Worm (Caenorhabditis elegans) whole organism, mixed stage, embryonic: ENCODE data around the gene aars-1.

ENCODE experiments used
- blmp-1 ChIP-seq: fragments of 150-350 bp; optimal IDR thresholded peaks from 2 replicates; lab custom pipeline; 2014; ENCODE audit warnings: missing biosample characterization, missing genetic modification characterization
- elt-1 ChIP-seq: sonication (generic microtip); optimal IDR thresholded peaks from 2 replicates; lab custom pipeline; 2017; ENCODE audit warnings: missing genetic modification characterization, mild to moderate bottlenecking, missing compliant biosample characterization, antibody characterized with exemption, moderate library complexity, borderline replicate concordance; ENCODE audit not compliant: insufficient read depth
- elt-3 ChIP-seq: fragments of 150-350 bp; optimal IDR thresholded peaks from 2 replicates; lab custom pipeline; 2014; ENCODE audit warnings: missing biosample characterization, missing genetic modification characterization
- lsy-2 ChIP-seq: fragments of 150-350 bp; optimal IDR thresholded peaks from 2 replicates; lab custom pipeline; 2014; ENCODE audit warnings: missing biosample characterization, missing genetic modification characterization
- mls-2 ChIP-seq: sonication (generic microtip); optimal IDR thresholded peaks from 2 replicates; lab custom pipeline; 2016; ENCODE audit warnings: mild to moderate bottlenecking, missing genetic modification characterization, moderate library complexity, missing compliant biosample characterization
- nhr-12 ChIP-seq: fragments of 150-350 bp; optimal IDR thresholded peaks from 2 replicates; lab custom pipeline; 2014; ENCODE audit warnings: missing biosample characterization, missing genetic modification characterization
- nhr-237 ChIP-seq: fragments of 150-350 bp; optimal IDR thresholded peaks from 2 replicates; lab custom pipeline; 2014; ENCODE audit warnings: missing biosample characterization, missing genetic modification characterization
- nhr-28 ChIP-seq: fragments of 150-350 bp; optimal IDR thresholded peaks from 2 replicates; lab custom pipeline; 2014; ENCODE audit warnings: missing biosample characterization, missing genetic modification characterization
- pha-4 ChIP-seq: fragments of 150-350 bp; optimal IDR thresholded peaks from 2 replicates; lab custom pipeline; 2018; ENCODE audit warnings: missing biosample characterization, missing genetic modification reagents, missing genetic modification characterization

- TF ChIP-seq blmp-1: no peak
- no peak for TF ChIP-seq nhr-28 (tag; lab: Kevin White, UChicago)
- no peak for TF ChIP-seq nhr-12 (tag; lab: Kevin White, UChicago)
- no peak for TF ChIP-seq lsy-2
- TF ChIP-seq nhr-237 (tag; lab: Kevin White, UChicago): no peak
- no peak for TF ChIP-seq elt-1
- TF ChIP-seq mls-2 (tag; lab: Kevin White, UChicago): no peak
- TF ChIP-seq pha-4 (tag; lab: Kevin White, UChicago): no peak
- no peak for TF ChIP-seq elt-3 (tag; lab: Kevin White, UChicago)
Observed at ce11 chrII:11440265-11440664, 24.0 kb downstream of the aars-1 start, which contains the start of gene VW02B12L.2.
